Worm (Caenorhabditis elegans) whole organism, L4 larva: ENCODE data around the gene oac-20.

Source experiments
- daf-8 ChIP-seq: fragments of 200-800 bp; sonication (Bioruptor generic); IDR thresholded peaks from 2 replicates; pipeline ENCODE4 v1.3.6; 2022; ENCODE audit warnings: missing genetic modification characterization, missing compliant biosample characterization
- lin-15B ChIP-seq: fragments of 150-350 bp; sonication (generic microtip); optimal IDR thresholded peaks from 3 replicates; lab custom pipeline; 2014; ENCODE audit warnings: missing biosample characterization, missing genetic modification characterization
- mep-1 ChIP-seq: fragments of 150-350 bp; sonication (generic microtip); optimal IDR thresholded peaks from 3 replicates; lab custom pipeline; 2014; ENCODE audit warnings: missing biosample characterization, missing genetic modification characterization

DNA sequence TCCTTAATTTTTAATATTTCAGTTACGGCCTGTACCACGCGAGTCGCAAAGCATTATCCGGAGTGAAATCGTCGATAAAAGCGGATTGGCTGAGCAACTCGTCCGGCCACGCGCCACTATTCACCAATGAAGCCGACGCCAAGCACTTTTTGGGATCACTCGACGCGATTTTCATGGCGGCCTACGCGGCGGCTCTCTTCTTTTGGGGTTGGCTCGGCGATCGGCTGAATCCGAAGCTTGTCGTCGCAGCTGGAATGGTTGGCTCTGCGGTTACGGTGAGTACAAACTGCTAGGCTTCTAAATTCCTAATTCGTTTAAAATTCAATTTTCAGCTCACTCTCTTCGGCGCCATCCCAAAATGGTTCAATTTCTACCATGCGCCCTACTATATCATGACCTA is 46.4 kb downstream of the oac-20 start:
- TF ChIP-seq daf-8 (GFP tag; lab: Robert Waterston, UW): no peak
- no peak for TF ChIP-seq lin-15B (tag; lab: Kevin White, UChicago)
- no peak for TF ChIP-seq mep-1 (tag; lab: Kevin White, UChicago)
